Worm (Caenorhabditis elegans): ENCODE results near the gene C33H5.13.

The C33H5.13 gene

ce11 chrIV:7817852-7818251 is 25.8 kb upstream of the C33H5.13 start, which contains the start of gene ric-3:
ric-3 (plus strand) TSS chrIV:7818251.
- TF ChIP-seq dmd-6 (GFP tag; IDR thresholded peaks at IDR 0.05) (no peak), lsy-2 (tag; optimal IDR thresholded peaks at IDR 0.05) (peak in 1 of 2 experiments; percentile 70), dpl-1 (GFP tag; optimal IDR thresholded peaks at IDR 0.05) (peak; percentile 12), lin-15B (tag; optimal IDR thresholded peaks at IDR 0.05) (no peak), F37D6.2 (tag; optimal IDR thresholded peaks at IDR 0.05) (peak; percentile 29), ceh-28 (tag; optimal IDR thresholded peaks at IDR 0.05) (peak; percentile 58), unc-62 (GFP tag; optimal IDR thresholded peaks at IDR 0.05 in 1 of 2) (peak in 1 of 2 experiments; percentile 98), unc-62 (tag; optimal IDR thresholded peaks at IDR 0.05) (no peak), nhr-77 (tag; optimal IDR thresholded peaks at IDR 0.05) (no peak), mes-2 (tag; optimal IDR thresholded peaks at IDR 0.05; ENCODE audit: poor library complexity, severe bottlenecking) (peak; percentile 45), mdl-1 (tag; optimal IDR thresholded peaks at IDR 0.05) (peak in 1 of 2 experiments; percentile 45), spr-3 (GFP tag; optimal IDR thresholded peaks at IDR 0.05) (no peak), Y48G9A.11 (GFP tag; IDR thresholded peaks at IDR 0.05) (no peak), rbr-2 (tag; optimal IDR thresholded peaks at IDR 0.05) (peak; percentile 71), daf-19 (GFP tag; conservative IDR thresholded peaks at IDR 0.05) (no peak), hmg-1.1 (GFP tag; IDR thresholded peaks at IDR 0.05) (peak; percentile 69), mep-1 (tag; optimal IDR thresholded peaks at IDR 0.05) (peak; percentile 38), lim-7 (GFP tag; IDR thresholded peaks at IDR 0.05) (no peak), fos-1 (tag; optimal IDR thresholded peaks at IDR 0.05) (no peak), hlh-30 (tag; optimal IDR thresholded peaks at IDR 0.05; ENCODE audit: insufficient read depth) (peak; percentile 34), sdz-12 (GFP tag; optimal IDR thresholded peaks at IDR 0.05) (no peak), ztf-7 (tag; optimal IDR thresholded peaks at IDR 0.05) (no peak), ceh-44 (GFP tag; IDR thresholded peaks at IDR 0.05) (no peak), aha-1 (tag) (peak; percentile 64), daf-16 (GFP tag; optimal IDR thresholded peaks at IDR 0.05) (peak in 1 of 2 experiments; percentile 28), daf-16 (tag; optimal IDR thresholded peaks at IDR 0.05) (no peak), F26F4.8 (GFP tag; conservative IDR thresholded peaks at IDR 0.05) (no peak), nhr-48 (tag; optimal IDR thresholded peaks at IDR 0.05) (peak; percentile 22), T20F7.1 (GFP tag; optimal IDR thresholded peaks at IDR 0.05) (no peak), nhr-6 (tag; optimal IDR thresholded peaks at IDR 0.05) (no peak), nhr-11 (tag; optimal IDR thresholded peaks at IDR 0.05) (peak; percentile 73), lin-1 (GFP tag; IDR thresholded peaks at IDR 0.05) (no peak), ctbp-1 (GFP tag; IDR thresholded peaks at IDR 0.05) (0 out of 2 replicates have a peak, but pooled peaks have one; percentile 19), hlh-11 (tag; optimal IDR thresholded peaks at IDR 0.05) (peak; percentile 61), zfp-2 (tag; optimal IDR thresholded peaks at IDR 0.05) (no peak), attf-4 (tag; optimal IDR thresholded peaks at IDR 0.05) (no peak), ces-1 (GFP tag; optimal IDR thresholded peaks at IDR 0.05) (peak; percentile 24)

- TF ChIP-seq unc-130 (GFP tag; optimal IDR thresholded peaks at IDR 0.05) (peak; percentile 62), cey-2 (tag; optimal IDR thresholded peaks at IDR 0.05; ENCODE audit: borderline replicate concordance, insufficient read depth) (no peak), egl-43 (GFP tag; IDR thresholded peaks at IDR 0.05) (no peak), F26F4.8 (GFP tag; conservative IDR thresholded peaks at IDR 0.05) (no peak), ZK546.5 (tag; optimal IDR thresholded peaks at IDR 0.05) (no peak), hlh-11 (tag; optimal IDR thresholded peaks at IDR 0.05) (peak; percentile 29), duxl-1 (tag; optimal IDR thresholded peaks at IDR 0.05; ENCODE audit: poor library complexity) (no peak), php-3 (GFP tag; IDR thresholded peaks at IDR 0.05) (no peak), skn-1 (tag; optimal IDR thresholded peaks at IDR 0.05) (no peak), dmd-8 (GFP tag; IDR thresholded peaks at IDR 0.05) (no peak), Y48G9A.11 (GFP tag; IDR thresholded peaks at IDR 0.05) (peak; percentile 50; the same call in 1 of the 2 replicates), aha-1 (tag) (peak; percentile 60), ztf-7 (tag; optimal IDR thresholded peaks at IDR 0.05) (no peak), jun-1 (tag; optimal IDR thresholded peaks at IDR 0.05) (no peak), dve-1 (tag; optimal IDR thresholded peaks at IDR 0.05; ENCODE audit: insufficient read depth) (peak; percentile 41), daf-16 (GFP tag; optimal IDR thresholded peaks at IDR 0.05) (no peak), daf-16 (tag; optimal IDR thresholded peaks at IDR 0.05) (peak; percentile 24), lsy-2 (tag; optimal IDR thresholded peaks at IDR 0.05) (peak in 1 of 2 experiments; percentile 45), madf-5 (GFP tag; IDR thresholded peaks at IDR 0.05) (no peak), dmd-6 (GFP tag; IDR thresholded peaks at IDR 0.05) (peak; percentile 38; the same call in 1 of the 2 replicates), ceh-44 (GFP tag; IDR thresholded peaks at IDR 0.05) (no peak), lin-38 (GFP tag; IDR thresholded peaks at IDR 0.05) (peak; percentile 40)
Observed at ce11 chrIV:7816402-7817102, 24.5 kb upstream of the C33H5.13 start.
